Fruit fly (Drosophila melanogaster): ENCODE results near the gene Grx1.
A peak's percentile ranks its signal among the peaks of the same experiment; 100 is the strongest.

Gene Grx1

dm6 chr3L:18840370-18841007 is 28.5 kb upstream of the Grx1 start (continued):
- TF ChIP-seq pum (GFP tag; optimal IDR thresholded peaks at IDR 0.05) (peak; percentile 17), CG11504 (tag; optimal IDR thresholded peaks at IDR 0.05) (peak; percentile 34), dmrt99B (tag; optimal IDR thresholded peaks at IDR 0.05) (peak; percentile 33), pros (GFP tag; optimal IDR thresholded peaks at IDR 0.05) (peak; percentile 2), Hr78 (GFP tag; optimal IDR thresholded peaks at IDR 0.05) (no peak), grn (GFP tag; optimal IDR thresholded peaks at IDR 0.05) (peak; percentile 97), CG8924 (tag; optimal IDR thresholded peaks at IDR 0.05) (peak; percentile 54), CG1233 (GFP tag; optimal IDR thresholded peaks at IDR 0.05) (peak; percentile 4), lilli (GFP tag; optimal IDR thresholded peaks at IDR 0.05) (peak; percentile 22), cwo (GFP tag; optimal IDR thresholded peaks at IDR 0.05) (peak; percentile 22), Dek (tag; optimal IDR thresholded peaks at IDR 0.05) (peak; percentile 8), CG9727 (GFP tag; optimal IDR thresholded peaks at IDR 0.05) (no peak), Sry-δ (GFP tag; optimal IDR thresholded peaks at IDR 0.05) (peak; percentile 78), Bteb2 (GFP tag; optimal IDR thresholded peaks at IDR 0.05) (no peak), bigmax (GFP tag; optimal IDR thresholded peaks at IDR 0.05) (no peak), Sox102F (GFP tag; optimal IDR thresholded peaks at IDR 0.05) (peak; percentile 9), Ets65A (GFP tag) (peak; percentile 20), Med (GFP tag) (peak; percentile 88), jing (GFP tag; optimal IDR thresholded peaks at IDR 0.05) (no peak), Deaf1 (tag; optimal IDR thresholded peaks at IDR 0.05) (peak; percentile 67), en (GFP tag; optimal IDR thresholded peaks at IDR 0.05) (no peak), CG5245 (GFP tag; optimal IDR thresholded peaks at IDR 0.05) (peak; percentile 22), CG15696 (tag; optimal IDR thresholded peaks at IDR 0.05) (no peak), CG9817 (tag; optimal IDR thresholded peaks at IDR 0.05) (no peak), bcd (GFP tag; optimal IDR thresholded peaks at IDR 0.05) (peak; percentile 0), stwl (tag; optimal IDR thresholded peaks at IDR 0.05) (peak; percentile 24), phol (tag; optimal IDR thresholded peaks at IDR 0.05) (peak; percentile 24), CG13624 (GFP tag; optimal IDR thresholded peaks at IDR 0.05) (peak; percentile 20), CG5180 (GFP tag; optimal IDR thresholded peaks at IDR 0.05) (no peak), eyg (GFP tag; optimal IDR thresholded peaks at IDR 0.05) (peak; percentile 49), Atf6 (GFP tag; IDR thresholded peaks at IDR 0.05) (no peak), CG2120 (GFP tag; optimal IDR thresholded peaks at IDR 0.05) (peak; percentile 31), sug (tag; optimal IDR thresholded peaks at IDR 0.05) (peak; percentile 40), nmo (GFP tag; optimal IDR thresholded peaks at IDR 0.05) (no peak), Meics (GFP tag; optimal IDR thresholded peaks at IDR 0.05) (no peak), CG30403 (GFP tag; optimal IDR thresholded peaks at IDR 0.05) (peak; percentile 48), CG6272 (GFP tag; IDR thresholded peaks at IDR 0.05) (no peak), Blimp-1 (GFP tag; optimal IDR thresholded peaks at IDR 0.05) (peak; percentile 11), Hmr (GFP tag; optimal IDR thresholded peaks at IDR 0.05) (peak; percentile 26), CG11398 (GFP tag; optimal IDR thresholded peaks at IDR 0.05) (peak; percentile 10), Atf-2 (GFP tag; optimal IDR thresholded peaks at IDR 0.05) (peak; percentile 32), CG4820 (GFP tag; optimal IDR thresholded peaks at IDR 0.05) (peak; percentile 8), CrebB (tag; optimal IDR thresholded peaks at IDR 0.05) (peak; percentile 56), HLHmδ (GFP tag; optimal IDR thresholded peaks at IDR 0.05) (peak; percentile 83), CG17186 (GFP tag; optimal IDR thresholded peaks at IDR 0.05) (peak; percentile 0), mam (GFP tag; optimal IDR thresholded peaks at IDR 0.05) (peak; percentile 34), Chrac-16 (GFP tag; optimal IDR thresholded peaks at IDR 0.05) (peak; percentile 17), cg (GFP tag; optimal IDR thresholded peaks at IDR 0.05) (peak; percentile 97), tin (GFP tag; optimal IDR thresholded peaks at IDR 0.05) (peak; percentile 42)
